Fruit fly (Drosophila melanogaster): ENCODE measurements around the gene Sfmbt.
A peak's percentile ranks its signal among the peaks of the same experiment; 100 is the strongest.

dm6 chr2L:13222225-13222648 lies 45.7 kb upstream of the Sfmbt start, which contains the start of the genes Ski6 and CG16812:
- TF ChIP-seq CG9817 (tag; optimal IDR thresholded peaks at IDR 0.05) (peak; percentile 78), eyg (GFP tag; optimal IDR thresholded peaks at IDR 0.05) (no peak), Spps (tag; optimal IDR thresholded peaks at IDR 0.05) (peak; percentile 59), CG10321 (GFP tag; IDR thresholded peaks at IDR 0.05) (no peak), CrebB (tag; optimal IDR thresholded peaks at IDR 0.05) (peak; percentile 66), CG33213 (GFP tag; optimal IDR thresholded peaks at IDR 0.05) (peak; percentile 33), dan (GFP tag; IDR thresholded peaks at IDR 0.05) (no peak), emc (GFP tag; optimal IDR thresholded peaks at IDR 0.05) (no peak)
